Worm (Caenorhabditis elegans): Measurements from ENCODE around the gene mans-2.

Gene mans-2

ce11 chrV:12013298-12013697 is 28.0 kb upstream of the mans-2 start, which contains the start of gene add-2:
TSS of gene add-2 (minus strand) at chrV:12013406.
- TF ChIP-seq elt-2 (tag; optimal IDR thresholded peaks at IDR 0.05), result peak; percentile 55
- no peak for TF ChIP-seq vab-15 (tag; optimal IDR thresholded peaks at IDR 0.05)

- TF ChIP-seq nhr-85 (tag), result peak; percentile 53
- TF ChIP-seq unc-30 (tag; optimal IDR thresholded peaks at IDR 0.05), result no peak
- TF ChIP-seq lin-14 (GFP tag; optimal IDR thresholded peaks at IDR 0.05), result peak; percentile 11
- TF ChIP-seq efl-1 (optimal IDR thresholded peaks at IDR 0.05), result no peak
- TF ChIP-seq efl-1 (GFP tag; optimal IDR thresholded peaks at IDR 0.05 in 1 of 2), result peak in 1 of 2 experiments; percentile 86
- no peak for TF ChIP-seq rnt-1 (tag; optimal IDR thresholded peaks at IDR 0.05)
- peak in 5 of 6 experiments; percentile 49 to 94 (median 71) for TF ChIP-seq elt-3 (tag; optimal IDR thresholded peaks at IDR 0.05)
- TF ChIP-seq nhr-71 (tag; optimal IDR thresholded peaks at IDR 0.05), result peak; percentile 22
- TF ChIP-seq zag-1 (tag; optimal IDR thresholded peaks at IDR 0.05), result no peak
- TF ChIP-seq snu-23 (GFP tag; optimal IDR thresholded peaks at IDR 0.05), result peak; percentile 10
- TF ChIP-seq nhr-20 (tag; optimal IDR thresholded peaks at IDR 0.05), result peak; percentile 14
- peak in 1 of 2 experiments; percentile 2 for TF ChIP-seq lin-35 (GFP tag; optimal IDR thresholded peaks at IDR 0.05)
- no peak for TF ChIP-seq C34B4.2 (tag; optimal IDR thresholded peaks at IDR 0.05)
- peak; percentile 97 for TF ChIP-seq blmp-1 (tag; optimal IDR thresholded peaks at IDR 0.05)
Measured at ce11 chrV:12011686-12012085, 26.4 kb upstream of the mans-2 start.

- TF ChIP-seq nhr-76 (tag; optimal IDR thresholded peaks at IDR 0.05), result no peak
- TF ChIP-seq ama-1 (optimal IDR thresholded peaks at IDR 0.05), result no peak
- no peak for TF ChIP-seq isw-1 (GFP tag; IDR thresholded peaks at IDR 0.05)
Measured at ce11 chrV:12006495-12006894, 21.2 kb upstream of the mans-2 start, which contains the start of gene F57F5.3. TSS of gene F57F5.3 (minus strand) at chrV:12006595.

ce11 chrV:12004501-12004940 is 19.2 kb upstream of the mans-2 start:
- TF ChIP-seq ztf-11 (tag; optimal IDR thresholded peaks at IDR 0.05) (no peak), nhr-90 (tag; optimal IDR thresholded peaks at IDR 0.05; ENCODE audit: poor library complexity) (no peak), tbx-2 (tag; optimal IDR thresholded peaks at IDR 0.05) (no peak), aha-1 (tag; optimal IDR thresholded peaks at IDR 0.05) (no peak), lir-3 (tag; optimal IDR thresholded peaks at IDR 0.05; ENCODE audit: poor library complexity) (no peak), efl-1 (optimal IDR thresholded peaks at IDR 0.05) (no peak), efl-1 (GFP tag; optimal IDR thresholded peaks at IDR 0.05 in 1 of 2) (peak in 1 of 2 experiments; percentile 73), unc-62 (GFP tag; optimal IDR thresholded peaks at IDR 0.05) (no peak), rnt-1 (tag; optimal IDR thresholded peaks at IDR 0.05) (no peak), aly-2 (tag; optimal IDR thresholded peaks at IDR 0.05) (peak; percentile 71), hlh-4 (tag; optimal IDR thresholded peaks at IDR 0.05) (no peak), zag-1 (tag; optimal IDR thresholded peaks at IDR 0.05) (no peak), zip-4 (GFP tag; optimal IDR thresholded peaks at IDR 0.05) (no peak), nhr-20 (tag; optimal IDR thresholded peaks at IDR 0.05) (no peak), ama-1 (optimal IDR thresholded peaks at IDR 0.05) (no peak), dsc-1 (tag; optimal IDR thresholded peaks at IDR 0.05) (no peak), mab-9 (GFP tag; IDR thresholded peaks at IDR 0.05) (no peak), elt-2 (tag; optimal IDR thresholded peaks at IDR 0.05) (peak; percentile 18), lsy-2 (tag; optimal IDR thresholded peaks at IDR 0.05) (no peak), sptf-1 (tag; optimal IDR thresholded peaks at IDR 0.05) (no peak), xbp-1 (tag; optimal IDR thresholded peaks at IDR 0.05) (no peak), fkh-4 (tag; optimal IDR thresholded peaks at IDR 0.05; ENCODE audit: borderline replicate concordance) (no peak), snpc-4 (tag; optimal IDR thresholded peaks at IDR 0.05) (no peak), ceh-90 (tag; optimal IDR thresholded peaks at IDR 0.05) (no peak), lin-39 (tag; optimal IDR thresholded peaks at IDR 0.05) (no peak), ces-1 (GFP tag; optimal IDR thresholded peaks at IDR 0.05) (no peak), ceh-8 (GFP tag; optimal IDR thresholded peaks at IDR 0.05) (no peak), sup-37 (GFP tag; optimal IDR thresholded peaks at IDR 0.05) (no peak), C34B4.2 (tag; optimal IDR thresholded peaks at IDR 0.05) (no peak), nhr-237 (tag; optimal IDR thresholded peaks at IDR 0.05) (no peak), nhr-71 (tag; optimal IDR thresholded peaks at IDR 0.05) (peak; percentile 14), fos-1 (tag; optimal IDR thresholded peaks at IDR 0.05) (no peak), ceh-63 (GFP tag; optimal IDR thresholded peaks at IDR 0.05) (no peak), nhr-28 (tag; optimal IDR thresholded peaks at IDR 0.05) (no peak), mef-2 (tag; optimal IDR thresholded peaks at IDR 0.05) (no peak)
